Fruit fly (Drosophila melanogaster) whole organism, embryonic: ENCODE measurements around the gene SPARC.

Experiments used
- Bdp1 ChIP-seq: fragments of 200-800 bp; sonication (Bioruptor generic); optimal IDR thresholded peaks from 3 replicates; lab custom pipeline; 2016; ENCODE audit warnings: missing biosample characterization, missing genetic modification characterization
- CG10366 ChIP-seq: fragments of 200-800 bp; sonication (Bioruptor generic); IDR thresholded peaks from 2 replicates; pipeline ENCODE4 v1.3.6; 2022; ENCODE audit warnings: missing biosample characterization, missing genetic modification characterization
- CG10654 ChIP-seq: fragments of 200-800 bp; sonication (Bioruptor generic); optimal IDR thresholded peaks from 2 replicates; lab custom pipeline; 2016; ENCODE audit warnings: missing biosample characterization, missing genetic modification characterization
- CG12104 ChIP-seq: fragments of 200-800 bp; sonication (Bioruptor generic); optimal IDR thresholded peaks from 3 replicates; lab custom pipeline; 2016; ENCODE audit warnings: missing biosample characterization, missing genetic modification characterization
- CG13287 ChIP-seq: fragments of 200-800 bp; sonication (Bioruptor generic); IDR thresholded peaks from 2 replicates; pipeline ENCODE4 v1.3.6; 2022; ENCODE audit warnings: missing biosample characterization, missing genetic modification characterization; ENCODE audit not compliant: partially characterized antibody
- CG13894 ChIP-seq: fragments of 200-800 bp; sonication (Bioruptor generic); optimal IDR thresholded peaks from 3 replicates; lab custom pipeline; 2018; ENCODE audit warnings: missing biosample characterization, mild to moderate bottlenecking, missing genetic modification characterization, moderate library complexity
- CG14050 ChIP-seq: fragments of 200-800 bp; sonication (Bioruptor generic); IDR thresholded peaks from 3 replicates; pipeline ENCODE4 v1.3.6; 2022; ENCODE audit warnings: missing biosample characterization, missing genetic modification characterization
- CG14441 ChIP-seq: fragments of 200-800 bp; sonication (Bioruptor generic); IDR thresholded peaks from 2 replicates; pipeline ENCODE4 v1.3.6; 2022; ENCODE audit warnings: missing biosample characterization, missing genetic modification characterization
- CG15601 ChIP-seq: fragments of 200-800 bp; sonication (Bioruptor generic); optimal IDR thresholded peaks from 3 replicates; lab custom pipeline; 2019; ENCODE audit warnings: missing biosample characterization, mild to moderate bottlenecking, missing genetic modification characterization, moderate library complexity
- CG1602 ChIP-seq: fragments of 200-800 bp; sonication (Bioruptor generic); optimal IDR thresholded peaks from 3 replicates; lab custom pipeline; 2016; ENCODE audit warnings: missing biosample characterization, missing genetic modification characterization
- CG17328 ChIP-seq: fragments of 200-800 bp; sonication (Bioruptor generic); IDR thresholded peaks from 2 replicates; pipeline ENCODE4 v1.3.6; 2022; ENCODE audit warnings: missing biosample characterization, missing genetic modification characterization
- CG17361 ChIP-seq: fragments of 200-800 bp; sonication (Bioruptor generic); IDR thresholded peaks from 3 replicates; pipeline ENCODE4 v1.3.6; 2022; ENCODE audit warnings: missing biosample characterization, missing genetic modification characterization
- CG18011 ChIP-seq: fragments of 200-800 bp; sonication (Bioruptor generic); optimal IDR thresholded peaks from 2 replicates; lab custom pipeline; 2017; ENCODE audit warnings: missing biosample characterization, missing genetic modification characterization, mild to moderate bottlenecking, moderate library complexity, missing genotype
- CG2129 ChIP-seq: fragments of 200-800 bp; sonication (Bioruptor generic); IDR thresholded peaks from 2 replicates; pipeline ENCODE4 v1.3.6; 2022; ENCODE audit warnings: missing biosample characterization, missing genetic modification characterization; ENCODE audit not compliant: partially characterized antibody
- CG3065 ChIP-seq: fragments of 200-800 bp; sonication (Bioruptor generic); optimal IDR thresholded peaks from 2 replicates; lab custom pipeline; 2016; ENCODE audit warnings: missing biosample characterization, missing genetic modification characterization
- CG32532 ChIP-seq: fragments of 200-800 bp; sonication (Bioruptor generic); IDR thresholded peaks from 2 replicates; pipeline ENCODE4 v1.3.6; 2022; ENCODE audit warnings: missing biosample characterization, missing genetic modification characterization
- CG4328 ChIP-seq: fragments of 200-800 bp; sonication (Bioruptor generic); optimal IDR thresholded peaks from 3 replicates; lab custom pipeline; 2017; ENCODE audit warnings: missing biosample characterization, missing genetic modification reagents, missing genetic modification characterization
- CG4360 ChIP-seq: fragments of 200-800 bp; sonication (Bioruptor generic); IDR thresholded peaks from 2 replicates; pipeline ENCODE4 v1.3.6; 2022; ENCODE audit warnings: missing biosample characterization, missing genetic modification characterization
- CG4707 ChIP-seq: fragments of 200-800 bp; sonication (Bioruptor generic); optimal IDR thresholded peaks from 2 replicates; lab custom pipeline; 2018; ENCODE audit warnings: missing biosample characterization, mild to moderate bottlenecking, missing genetic modification characterization, moderate library complexity
- CG8359 ChIP-seq: fragments of 200-800 bp; sonication (Bioruptor generic); optimal IDR thresholded peaks from 2 replicates; lab custom pipeline; 2017; ENCODE audit warnings: missing biosample characterization, mild to moderate bottlenecking, missing genetic modification characterization, borderline replicate concordance
- CG8478 ChIP-seq: fragments of >200 bp; optimal IDR thresholded peaks from 2 replicates; lab custom pipeline; 2018
- CG9876 ChIP-seq: fragments of 200-800 bp; sonication (Bioruptor generic); optimal IDR thresholded peaks from 2 replicates; lab custom pipeline; 2016; ENCODE audit warnings: missing biosample characterization, missing genetic modification characterization
- CTCF ChIP-seq: fragments of 200-800 bp; sonication (Bioruptor generic); optimal IDR thresholded peaks from 2 replicates; lab custom pipeline; 2017; ENCODE audit warnings: missing biosample characterization, mild to moderate bottlenecking, missing genetic modification characterization, moderate library complexity
- Dll ChIP-seq: fragments of 200-800 bp; sonication (Bioruptor generic); IDR thresholded peaks from 4 replicates; pipeline ENCODE4 v1.3.6; 2022; ENCODE audit warnings: missing biosample characterization, missing genetic modification characterization; ENCODE audit not compliant: partially characterized antibody
- E2f1 ChIP-seq: fragments of 200-800 bp; sonication (Bioruptor generic); IDR thresholded peaks from 2 replicates; pipeline ENCODE4 v1.3.6; 2022; ENCODE audit warnings: missing biosample characterization, missing genetic modification characterization
- MBD-R2 ChIP-seq: fragments of 200-800 bp; sonication (Bioruptor generic); IDR thresholded peaks from 2 replicates; pipeline ENCODE4 v1.3.6; 2022; ENCODE audit warnings: missing biosample characterization, missing genetic modification characterization
- Med ChIP-seq: fragments of 200-800 bp; sonication (Bioruptor generic); peaks from one replicate; lab custom pipeline; 2016; ENCODE audit warnings: missing biosample characterization, missing genetic modification characterization, mild to moderate bottlenecking, inconsistent platforms, moderate library complexity
- Scr ChIP-seq: fragments of 200-800 bp; sonication (Bioruptor generic); IDR thresholded peaks from 2 replicates; pipeline ENCODE4 v1.3.6; 2022; ENCODE audit warnings: missing biosample characterization, missing genetic modification characterization; ENCODE audit not compliant: partially characterized antibody
- YL-1 ChIP-seq: fragments of 200-800 bp; sonication (Bioruptor generic); optimal IDR thresholded peaks from 3 replicates; lab custom pipeline; 2017; ENCODE audit warnings: missing biosample characterization, mild to moderate bottlenecking, missing genetic modification characterization
- ase ChIP-seq: fragments of 200-800 bp; sonication (Bioruptor generic); IDR thresholded peaks from 3 replicates; pipeline ENCODE4 v1.3.6; 2022; ENCODE audit warnings: missing biosample characterization, missing genetic modification characterization
- cato ChIP-seq: fragments of 200-800 bp; sonication (Bioruptor generic); optimal IDR thresholded peaks from 2 replicates; lab custom pipeline; 2016; ENCODE audit warnings: missing biosample characterization, missing genetic modification characterization, borderline replicate concordance
- caup ChIP-seq: fragments of 200-800 bp; sonication (Bioruptor generic); optimal IDR thresholded peaks from 3 replicates; lab custom pipeline; 2017; ENCODE audit warnings: missing biosample characterization, mild to moderate bottlenecking, missing genetic modification characterization, moderate library complexity; ENCODE audit not compliant: severe bottlenecking
- chn ChIP-seq: fragments of 200-800 bp; sonication (Bioruptor generic); optimal IDR thresholded peaks from 2 replicates; lab custom pipeline; 2016; ENCODE audit warnings: missing biosample characterization, missing genetic modification characterization
- fd64A ChIP-seq: fragments of 200-800 bp; sonication (Bioruptor generic); optimal IDR thresholded peaks from 3 replicates; lab custom pipeline; 2018; ENCODE audit warnings: missing biosample characterization, mild to moderate bottlenecking, missing genetic modification characterization
- gsb ChIP-seq: fragments of 200-800 bp; sonication (Bioruptor generic); IDR thresholded peaks from 2 replicates; pipeline ENCODE4 v1.3.6; 2022; ENCODE audit warnings: missing biosample characterization, missing genetic modification characterization
- ham ChIP-seq: fragments of 200-800 bp; sonication (Bioruptor generic); IDR thresholded peaks from 2 replicates; pipeline ENCODE4 v1.3.6; 2022; ENCODE audit warnings: missing biosample characterization, missing genetic modification characterization
- lab ChIP-seq: fragments of 200-800 bp; sonication (Bioruptor generic); optimal IDR thresholded peaks from 3 replicates; lab custom pipeline; 2017; ENCODE audit warnings: missing biosample characterization, missing genetic modification characterization, mild to moderate bottlenecking, moderate library complexity, missing genetic modification reagents
- psq ChIP-seq: fragments of 200-800 bp; sonication (Bioruptor generic); optimal IDR thresholded peaks from 2 replicates; lab custom pipeline; 2017; ENCODE audit warnings: missing biosample characterization, missing genetic modification characterization
- row ChIP-seq: fragments of 200-800 bp; sonication (Bioruptor generic); IDR thresholded peaks from 3 replicates; pipeline ENCODE4 v1.3.6; 2022; ENCODE audit warnings: missing biosample characterization, missing genetic modification characterization
- sima ChIP-seq: fragments of 200-800 bp; sonication (Bioruptor generic); optimal IDR thresholded peaks from 2 replicates; lab custom pipeline; 2016; ENCODE audit warnings: missing biosample characterization, missing genetic modification characterization
- stwl ChIP-seq: fragments of 200-800 bp; sonication (Bioruptor generic); optimal IDR thresholded peaks from 3 replicates; lab custom pipeline; 2018; ENCODE audit warnings: missing biosample characterization, mild to moderate bottlenecking, missing genetic modification characterization, moderate library complexity
- tin ChIP-seq: fragments of 200-800 bp; sonication (Bioruptor generic); optimal IDR thresholded peaks from 3 replicates; lab custom pipeline; 2016; ENCODE audit warnings: missing biosample characterization, missing genetic modification characterization
- tup ChIP-seq: fragments of 200-800 bp; sonication (Bioruptor generic); optimal IDR thresholded peaks from 2 replicates; lab custom pipeline; 2016; ENCODE audit warnings: missing biosample characterization, mild to moderate bottlenecking, missing genetic modification characterization, moderate library complexity
- usp ChIP-seq: fragments of >200 bp; optimal IDR thresholded peaks from 2 replicates; lab custom pipeline; 2017; ENCODE audit warnings: missing biosample characterization, missing genetic modification characterization

SPARC gene

DNA sequence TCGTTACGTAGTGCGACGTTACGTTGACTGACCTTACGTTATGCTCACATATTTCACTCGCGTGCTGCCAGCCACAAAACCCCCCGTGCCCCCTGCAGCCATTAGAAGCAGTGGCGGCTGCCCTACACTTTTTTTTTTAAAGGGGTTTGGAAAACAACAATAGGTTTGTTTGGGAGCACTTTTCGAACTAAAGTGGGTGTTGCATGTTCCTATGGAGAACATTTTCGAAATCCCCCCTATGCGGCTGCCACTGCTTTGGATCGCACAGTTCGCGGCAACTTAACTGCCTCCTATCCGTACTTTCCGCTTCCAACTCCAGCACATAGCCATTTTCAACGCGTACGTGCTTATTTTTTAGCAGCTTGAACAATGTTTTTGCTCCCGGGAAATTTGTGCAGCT lies 18.1 kb downstream of the SPARC start (continued):
- TF ChIP-seq Bdp1 (GFP tag; lab: Kevin White, UChicago) (no peak), psq (no peak), CG9876 (no peak), gsb (GFP tag; lab: Robert Waterston, UW) (no peak), CG4360 (GFP tag; lab: Robert Waterston, UW) (no peak), CG14050 (GFP tag; lab: Robert Waterston, UW) (no peak), CG2129 (GFP tag; lab: Robert Waterston, UW) (no peak), Med (peak; percentile 82), CTCF (no peak), CG12104 (no peak), lab (peak; percentile 50), fd64A (GFP tag; lab: Kevin White, UChicago) (no peak), YL-1 (no peak), CG4328 (no peak), tin (GFP tag; lab: Kevin White, UChicago) (no peak), tup (GFP tag; lab: Kevin White, UChicago) (no peak), usp (no peak), CG8359 (GFP tag; lab: Kevin White, UChicago) (no peak), CG4707 (no peak), CG8478 (lab: Kevin White, UChicago) (no peak), CG13894 (tag; lab: Kevin White, UChicago) (no peak), CG17361 (GFP tag; lab: Robert Waterston, UW) (no peak), ham (GFP tag; lab: Robert Waterston, UW) (no peak), CG13287 (GFP tag; lab: Robert Waterston, UW) (no peak), Scr (GFP tag; lab: Robert Waterston, UW) (no peak), E2f1 (GFP tag; lab: Robert Waterston, UW) (0 out of 2 replicates have a peak, but pooled peaks have one; percentile 21), CG3065 (GFP tag; lab: Kevin White, UChicago) (no peak), Dll (GFP tag; lab: Robert Waterston, UW) (no peak), CG10366 (GFP tag; lab: Robert Waterston, UW) (no peak), stwl (tag; lab: Kevin White, UChicago) (no peak), row (GFP tag; lab: Robert Waterston, UW) (peak; percentile 67; the same call in 2 of the 3 replicates), caup (no peak), CG18011 (GFP tag; lab: Kevin White, UChicago) (no peak), CG32532 (GFP tag; lab: Robert Waterston, UW) (peak; percentile 38; the same call in 1 of the 2 replicates), CG10654 (GFP tag; lab: Kevin White, UChicago) (no peak), CG1602 (GFP tag; lab: Kevin White, UChicago) (no peak), MBD-R2 (GFP tag; lab: Robert Waterston, UW) (no peak), CG15601 (no peak), chn (GFP tag; lab: Kevin White, UChicago) (peak; percentile 17), sima (GFP tag; lab: Kevin White, UChicago) (no peak), CG17328 (0 out of 2 replicates have a peak, but pooled peaks have one; percentile 7), ase (no peak), CG14441 (peak; percentile 47), cato (GFP tag; lab: Kevin White, UChicago) (no peak)
